Worm (Caenorhabditis elegans) whole organism, L4/young adult: ENCODE data around the gene sra-13.

Experiments used
- W03F9.2 ChIP-seq: fragments of 150-350 bp; optimal IDR thresholded peaks from 2 replicates; lab custom pipeline; 2014; ENCODE audit warnings: missing biosample characterization, missing genetic modification characterization
- dao-5 ChIP-seq: sonication (generic microtip); optimal IDR thresholded peaks from 2 replicates; lab custom pipeline; 2016; ENCODE audit warnings: missing genotype, missing genetic modification characterization, moderate library complexity, missing compliant biosample characterization
- him-1 ChIP-seq: sonication (generic microtip); optimal IDR thresholded peaks from 2 replicates; lab custom pipeline; 2016; ENCODE audit warnings: missing genotype, missing genetic modification reagents, missing genetic modification characterization, missing compliant biosample characterization

sra-13 gene

ce11 chrII:8407491-8407890, at the start of gene sra-13:
Gene sra-13, plus strand, starts transcription at chrII:8407685.
- TF ChIP-seq dao-5 (tag; lab: Kevin White, UChicago) (no peak), him-1 (tag; lab: Kevin White, UChicago) (no peak), W03F9.2 (tag; lab: Kevin White, UChicago) (no peak)

- TF ChIP-seq dao-5 (tag; lab: Kevin White, UChicago) (no peak), W03F9.2 (tag; lab: Kevin White, UChicago) (no peak), him-1 (tag; lab: Kevin White, UChicago) (no peak)
Observed at ce11 chrII:8358466-8358865, 49.0 kb upstream of the sra-13 start.

ce11 chrII:8359350-8359749, 48.1 kb upstream of the sra-13 start, which contains the start of gene col-77:
Gene col-77, minus strand, starts transcription at chrII:8359381.
- TF ChIP-seq W03F9.2 (tag; lab: Kevin White, UChicago) (no peak), dao-5 (tag; lab: Kevin White, UChicago) (no peak), him-1 (tag; lab: Kevin White, UChicago) (no peak)

ce11 chrII:8360453-8360852, 47.0 kb upstream of the sra-13 start, which contains the start of gene M195.2:
Gene M195.2, plus strand, starts transcription at chrII:8360753.
- no peak for TF ChIP-seq W03F9.2 (tag; lab: Kevin White, UChicago)
- no peak for TF ChIP-seq dao-5 (tag; lab: Kevin White, UChicago)
- no peak for TF ChIP-seq him-1 (tag; lab: Kevin White, UChicago)

ce11 chrII:8369059-8369458, 38.4 kb upstream of the sra-13 start, which contains the start of gene amt-3:
Gene amt-3, minus strand, starts transcription at chrII:8369159.
- no peak for TF ChIP-seq W03F9.2 (tag; lab: Kevin White, UChicago)

ce11 chrII:8370194-8370593, 37.3 kb upstream of the sra-13 start:
- TF ChIP-seq dao-5 (tag; lab: Kevin White, UChicago) = no peak
- no peak for TF ChIP-seq him-1 (tag; lab: Kevin White, UChicago)
- no peak for TF ChIP-seq W03F9.2 (tag; lab: Kevin White, UChicago)

ce11 chrII:8377722-8378121, 29.8 kb upstream of the sra-13 start:
- TF ChIP-seq dao-5 (tag; lab: Kevin White, UChicago) (no peak), W03F9.2 (tag; lab: Kevin White, UChicago) (no peak), him-1 (tag; lab: Kevin White, UChicago) (no peak)

ce11 chrII:8380188-8380587, 27.3 kb upstream of the sra-13 start:
- TF ChIP-seq W03F9.2 (tag; lab: Kevin White, UChicago) (no peak), him-1 (tag; lab: Kevin White, UChicago) (no peak), dao-5 (tag; lab: Kevin White, UChicago) (no peak)

- TF ChIP-seq him-1 (tag; lab: Kevin White, UChicago) (no peak), dao-5 (tag; lab: Kevin White, UChicago) (no peak), W03F9.2 (tag; lab: Kevin White, UChicago) (no peak)
Observed at ce11 chrII:8381197-8381596, 26.3 kb upstream of the sra-13 start, which contains the start of gene F49E12.12. Gene F49E12.12, plus strand, starts transcription at chrII:8381497.

ce11 chrII:8382880-8383279, 24.6 kb upstream of the sra-13 start:
- no peak for TF ChIP-seq him-1 (tag; lab: Kevin White, UChicago)
- TF ChIP-seq W03F9.2 (tag; lab: Kevin White, UChicago) = no peak
- TF ChIP-seq dao-5 (tag; lab: Kevin White, UChicago) = no peak

ce11 chrII:8384344-8384743, 23.1 kb upstream of the sra-13 start:
- TF ChIP-seq him-1 (tag; lab: Kevin White, UChicago) (no peak), W03F9.2 (tag; lab: Kevin White, UChicago) (no peak), dao-5 (tag; lab: Kevin White, UChicago) (no peak)

ce11 chrII:8385561-8385960, 21.9 kb upstream of the sra-13 start:
- TF ChIP-seq dao-5 (tag; lab: Kevin White, UChicago) (no peak), W03F9.2 (tag; lab: Kevin White, UChicago) (no peak), him-1 (tag; lab: Kevin White, UChicago) (no peak)

- TF ChIP-seq dao-5 (tag; lab: Kevin White, UChicago) (no peak), him-1 (tag; lab: Kevin White, UChicago) (no peak), W03F9.2 (tag; lab: Kevin White, UChicago) (no peak)
Observed at ce11 chrII:8386897-8387296, 20.6 kb upstream of the sra-13 start.

- no peak for TF ChIP-seq W03F9.2 (tag; lab: Kevin White, UChicago)
Observed at ce11 chrII:8388001-8388513, 19.4 kb upstream of the sra-13 start, which contains the start of gene drd-1. Gene drd-1, plus strand, starts transcription at chrII:8388051.
